Fruit fly (Drosophila melanogaster) S2 (cell line): Measurements from ENCODE around the gene CG17187.

Experiments
- CG8478 ChIP-seq: fragments of >200 bp; optimal IDR thresholded peaks from 2 replicates; lab custom pipeline; 2018
- CTCF ChIP-seq, 2 experiments: fragments of >200 bp; optimal IDR thresholded peaks; 2 replicates each; lab custom pipeline; 2018

DNA sequence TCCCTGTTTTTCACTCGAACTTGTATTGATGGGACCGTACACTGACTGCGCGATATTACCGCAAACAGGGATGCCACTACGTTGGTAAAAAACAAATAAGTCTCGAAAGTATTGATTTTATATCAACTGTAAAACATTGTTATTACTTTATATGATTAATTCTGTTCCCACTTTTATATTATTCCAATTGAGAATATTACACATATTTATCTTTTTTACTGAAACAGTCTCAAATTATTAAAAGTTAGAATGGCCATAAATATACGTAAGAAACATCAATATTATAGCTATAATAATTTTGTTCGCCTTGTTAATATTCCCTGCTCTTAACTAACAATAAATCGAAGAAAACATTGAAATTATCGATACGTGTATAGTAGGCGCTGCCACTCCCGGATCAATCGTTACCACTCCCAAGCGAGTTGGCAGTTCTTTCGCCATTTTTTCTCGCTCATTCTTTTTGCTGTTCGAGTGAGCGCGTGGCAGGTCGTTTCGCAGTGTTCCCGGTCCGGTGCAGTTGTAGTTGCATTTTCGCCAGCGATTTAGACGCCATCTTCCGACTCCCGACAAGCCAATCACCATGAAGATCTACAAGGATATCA, 21.8 kb downstream of the CG17187 start, which contains the start of the genes SdhC and Tctp:
- TF ChIP-seq CG8478 (lab: Kevin White, UChicago) (no peak), CTCF (optimal IDR thresholded peaks at IDR 0.05; lab: Kevin White, UChicago) (no peak)
